Worm (Caenorhabditis elegans) whole organism, late embryonic: ENCODE results near the gene C54F6.5.

Experiments used
- C08G9.2 ChIP-seq: sonication (generic microtip); optimal IDR thresholded peaks from 2 replicates; lab custom pipeline; 2016; ENCODE audit warnings: mild to moderate bottlenecking, missing genetic modification characterization, moderate library complexity, missing compliant biosample characterization
- C38D4.7 ChIP-seq: fragments of 200-800 bp; sonication (Bioruptor generic); optimal IDR thresholded peaks from 2 replicates; lab custom pipeline; 2018; ENCODE audit warnings: mild to moderate bottlenecking, missing genetic modification characterization, moderate library complexity, missing compliant biosample characterization
- F13H6.1 ChIP-seq: sonication (generic microtip); optimal IDR thresholded peaks from 2 replicates; lab custom pipeline; 2016; ENCODE audit warnings: missing genetic modification characterization, missing compliant biosample characterization
- K02D7.2 ChIP-seq: sonication (generic microtip); optimal IDR thresholded peaks from 2 replicates; lab custom pipeline; 2017; ENCODE audit warnings: mild to moderate bottlenecking, missing genetic modification characterization, missing compliant biosample characterization
- K09A11.1 ChIP-seq: sonication (generic microtip); optimal IDR thresholded peaks from 2 replicates; lab custom pipeline; 2017; ENCODE audit warnings: antibody characterized with exemption, mild to moderate bottlenecking, missing genetic modification characterization, missing compliant biosample characterization; ENCODE audit not compliant: insufficient read depth
- Y22D7AL.16 ChIP-seq: sonication (generic microtip); optimal IDR thresholded peaks from 2 replicates; lab custom pipeline; 2016; ENCODE audit warnings: missing genetic modification characterization, missing compliant biosample characterization
- ahr-1 ChIP-seq: sonication (generic microtip); optimal IDR thresholded peaks from 2 replicates; lab custom pipeline; 2016; ENCODE audit warnings: missing genetic modification characterization, missing compliant biosample characterization
- ceh-14 ChIP-seq: sonication (generic microtip); optimal IDR thresholded peaks from 2 replicates; lab custom pipeline; 2016; ENCODE audit warnings: missing genotype, missing genetic modification characterization, missing compliant biosample characterization
- ceh-18 ChIP-seq: sonication (generic microtip); optimal IDR thresholded peaks from 2 replicates; lab custom pipeline; 2016; ENCODE audit warnings: missing genetic modification characterization, missing compliant biosample characterization
- ceh-19 ChIP-seq: fragments of 200-800 bp; sonication (Bioruptor generic); optimal IDR thresholded peaks from 2 replicates; lab custom pipeline; 2018; ENCODE audit warnings: mild to moderate bottlenecking, missing genetic modification characterization, missing compliant biosample characterization
- ceh-2 ChIP-seq: sonication (generic microtip); optimal IDR thresholded peaks from 2 replicates; lab custom pipeline; 2016; ENCODE audit warnings: missing genotype, missing genetic modification characterization, missing compliant biosample characterization
- ceh-22 ChIP-seq: sonication (generic microtip); optimal IDR thresholded peaks from 2 replicates; lab custom pipeline; 2017; ENCODE audit warnings: missing biosample characterization, missing genetic modification characterization
- ceh-31 ChIP-seq: sonication (generic microtip); optimal IDR thresholded peaks from 2 replicates; lab custom pipeline; 2016; ENCODE audit warnings: missing genetic modification characterization, missing compliant biosample characterization
- ceh-48 ChIP-seq: sonication (generic microtip); optimal IDR thresholded peaks from 2 replicates; lab custom pipeline; 2016; ENCODE audit warnings: missing genetic modification characterization, inconsistent platforms, missing compliant biosample characterization
- che-1 ChIP-seq: sonication (generic microtip); optimal IDR thresholded peaks from 2 replicates; lab custom pipeline; 2016; ENCODE audit warnings: mild to moderate bottlenecking, missing genetic modification characterization, missing compliant biosample characterization
- dmd-4 ChIP-seq: sonication (generic microtip); optimal IDR thresholded peaks from 2 replicates; lab custom pipeline; 2016; ENCODE audit warnings: borderline replicate concordance, missing genetic modification characterization, missing compliant biosample characterization
- elt-4 ChIP-seq: sonication (generic microtip); optimal IDR thresholded peaks from 2 replicates; lab custom pipeline; 2016; ENCODE audit warnings: missing genetic modification characterization, missing compliant biosample characterization
- ets-4 ChIP-seq: sonication (generic microtip); optimal IDR thresholded peaks from 2 replicates; lab custom pipeline; 2016; ENCODE audit warnings: missing genetic modification characterization, missing compliant biosample characterization
- fax-1 ChIP-seq: sonication (generic microtip); optimal IDR thresholded peaks from 2 replicates; lab custom pipeline; 2016; ENCODE audit warnings: missing genotype, missing genetic modification characterization, missing compliant biosample characterization
- fkh-10 ChIP-seq: fragments of 150-350 bp; optimal IDR thresholded peaks from 2 replicates; lab custom pipeline; 2014; ENCODE audit warnings: missing biosample characterization, missing genetic modification reagents, missing genetic modification characterization
- fkh-6 ChIP-seq: sonication (generic microtip); optimal IDR thresholded peaks from 2 replicates; lab custom pipeline; 2016; ENCODE audit warnings: missing genetic modification characterization, missing compliant biosample characterization
- hlh-15 ChIP-seq: sonication (generic microtip); optimal IDR thresholded peaks from 2 replicates; lab custom pipeline; 2016; ENCODE audit warnings: missing genetic modification characterization, missing compliant biosample characterization
- hlh-30 ChIP-seq: sonication (generic microtip); optimal IDR thresholded peaks from 2 replicates; lab custom pipeline; 2017; ENCODE audit warnings: antibody characterized with exemption, missing genetic modification characterization, missing compliant biosample characterization; ENCODE audit not compliant: insufficient read depth
- lim-6 ChIP-seq: sonication (generic microtip); optimal IDR thresholded peaks from 2 replicates; lab custom pipeline; 2016; ENCODE audit warnings: missing genetic modification characterization, missing compliant biosample characterization
- lin-11 ChIP-seq: fragments of 200-800 bp; sonication (Bioruptor generic); optimal IDR thresholded peaks from 2 replicates; lab custom pipeline; 2018; ENCODE audit warnings: mild to moderate bottlenecking, missing genetic modification characterization, missing compliant biosample characterization
- madf-2 ChIP-seq: sonication (generic microtip); optimal IDR thresholded peaks from 2 replicates; lab custom pipeline; 2017; ENCODE audit warnings: missing genetic modification characterization, missing compliant biosample characterization
- mec-3 ChIP-seq: sonication (generic microtip); optimal IDR thresholded peaks from 2 replicates; lab custom pipeline; 2016; ENCODE audit warnings: borderline replicate concordance, missing genetic modification characterization, missing compliant biosample characterization
- nhr-11 ChIP-seq: fragments of 150-350 bp; optimal IDR thresholded peaks from 2 replicates; lab custom pipeline; 2014; ENCODE audit warnings: missing biosample characterization, missing genetic modification characterization
- pag-3 ChIP-seq: sonication (generic microtip); optimal IDR thresholded peaks from 2 replicates; lab custom pipeline; 2016; ENCODE audit warnings: missing compliant biosample characterization, missing genetic modification characterization, borderline replicate concordance
- pax-1 ChIP-seq: fragments of 150-350 bp; optimal IDR thresholded peaks from 2 replicates; lab custom pipeline; 2014; ENCODE audit warnings: missing biosample characterization, missing genetic modification characterization
- pros-1 ChIP-seq: fragments of 150-350 bp; optimal IDR thresholded peaks from 2 replicates; lab custom pipeline; 2014; ENCODE audit warnings: missing biosample characterization, missing genetic modification reagents, missing genetic modification characterization
- rnt-1 ChIP-seq: sonication (generic microtip); optimal IDR thresholded peaks from 2 replicates; lab custom pipeline; 2016; ENCODE audit warnings: missing genetic modification characterization, missing compliant biosample characterization
- sox-2 ChIP-seq: fragments of 200-800 bp; sonication (Bioruptor generic); IDR thresholded peaks from 2 replicates; pipeline ENCODE4 v1.3.6; 2022; ENCODE audit warnings: missing genetic modification reagents, missing genetic modification characterization, missing compliant biosample characterization
- sox-4 ChIP-seq: sonication (generic microtip); optimal IDR thresholded peaks from 2 replicates; lab custom pipeline; 2017; ENCODE audit warnings: mild to moderate bottlenecking, missing genetic modification characterization, inconsistent platforms, missing compliant biosample characterization
- syd-9 ChIP-seq: sonication (generic microtip); optimal IDR thresholded peaks from 2 replicates; lab custom pipeline; 2016; ENCODE audit warnings: mild to moderate bottlenecking, missing genetic modification characterization, moderate library complexity, missing compliant biosample characterization
- tbx-2 ChIP-seq: sonication (generic microtip); optimal IDR thresholded peaks from 2 replicates; lab custom pipeline; 2016; ENCODE audit warnings: missing genetic modification characterization, missing compliant biosample characterization
- ttx-3 ChIP-seq: sonication (generic microtip); optimal IDR thresholded peaks from 2 replicates; lab custom pipeline; 2016; ENCODE audit warnings: missing genetic modification reagents, missing genetic modification characterization, missing compliant biosample characterization
- unc-3 ChIP-seq, 2 experiments: fragments of 200-800 bp in 1 of 2; sonication (Bioruptor generic) in 1 of 2; sonication (generic microtip) in 1 of 2; conservative IDR thresholded peaks in 1 of 2; optimal IDR thresholded peaks in 1 of 2; 2 replicates each; pipeline versions ENCODE4 v1.3.6 to Lab custom; 2016 to 2022; ENCODE audit warnings: missing compliant biosample characterization in 2 of 2, missing genetic modification characterization in 2 of 2, missing genetic modification reagents in 1 of 2
- unc-42 ChIP-seq: sonication (generic microtip); optimal IDR thresholded peaks from 2 replicates; lab custom pipeline; 2016; ENCODE audit warnings: missing genotype, missing genetic modification characterization, missing compliant biosample characterization
- unc-55 ChIP-seq: sonication (generic microtip); optimal IDR thresholded peaks from 2 replicates; lab custom pipeline; 2017; ENCODE audit warnings: missing biosample characterization, missing genetic modification reagents, missing genetic modification characterization
- unc-86 ChIP-seq: sonication (generic microtip); optimal IDR thresholded peaks from 2 replicates; lab custom pipeline; 2016; ENCODE audit warnings: missing genetic modification characterization, missing compliant biosample characterization
- zip-5 ChIP-seq: sonication (generic microtip); optimal IDR thresholded peaks from 2 replicates; lab custom pipeline; 2016; ENCODE audit warnings: missing genetic modification characterization, missing compliant biosample characterization

The C54F6.5 gene

ce11 chrV:7527153-7527552 lies 1.8 kb upstream of the C54F6.5 start, which contains the start of gene C54F6.17:
C54F6.17 (plus strand) TSS chrV:7527453.
- no peak for TF ChIP-seq sox-2
- TF ChIP-seq elt-4 (tag; lab: Kevin White, UChicago): no peak
- no peak for TF ChIP-seq ceh-31 (tag; lab: Kevin White, UChicago)
- no peak for TF ChIP-seq fax-1 (tag; lab: Kevin White, UChicago)
- TF ChIP-seq ceh-48 (tag; lab: Kevin White, UChicago): no peak
- TF ChIP-seq che-1 (tag; lab: Kevin White, UChicago): no peak
- TF ChIP-seq ceh-19 (GFP tag; lab: Kevin White, UChicago): no peak
- TF ChIP-seq pag-3 (tag; lab: Kevin White, UChicago): no peak
- no peak for TF ChIP-seq ceh-14 (tag; lab: Kevin White, UChicago)
- TF ChIP-seq ceh-22 (tag; lab: Kevin White, UChicago): no peak
- TF ChIP-seq ttx-3 (tag; lab: Kevin White, UChicago): no peak
- TF ChIP-seq ceh-2 (tag; lab: Kevin White, UChicago): no peak
- no peak for TF ChIP-seq tbx-2 (tag; lab: Kevin White, UChicago)
- no peak for TF ChIP-seq F13H6.1 (tag; lab: Kevin White, UChicago)
- TF ChIP-seq unc-86 (tag; lab: Kevin White, UChicago): no peak
- no peak for TF ChIP-seq pros-1 (tag; lab: Kevin White, UChicago)
- TF ChIP-seq unc-42 (tag; lab: Kevin White, UChicago): no peak
- TF ChIP-seq C38D4.7 (GFP tag; lab: Kevin White, UChicago): no peak
- TF ChIP-seq syd-9 (tag; lab: Kevin White, UChicago): no peak

- no peak for TF ChIP-seq unc-3 (GFP tag; conservative IDR thresholded peaks at IDR 0.05; lab: Robert Waterston, UW)
- no peak for TF ChIP-seq unc-3 (tag; optimal IDR thresholded peaks at IDR 0.05; lab: Kevin White, UChicago)
- TF ChIP-seq ceh-48 (tag; lab: Kevin White, UChicago): no peak
- TF ChIP-seq mec-3 (tag; lab: Kevin White, UChicago): no peak
- no peak for TF ChIP-seq hlh-30 (tag; lab: Kevin White, UChicago)
Observed at ce11 chrV:7529840-7530239, 924 bp downstream of the C54F6.5 start, which contains the start of gene swt-2. swt-2 (plus strand) TSS chrV:7530140.

- TF ChIP-seq mec-3 (tag; lab: Kevin White, UChicago): no peak
- TF ChIP-seq fax-1 (tag; lab: Kevin White, UChicago): no peak
- no peak for TF ChIP-seq ets-4 (tag; lab: Kevin White, UChicago)
- TF ChIP-seq lin-11 (tag; lab: Kevin White, UChicago): no peak
- no peak for TF ChIP-seq sox-4 (tag; lab: Kevin White, UChicago)
- no peak for TF ChIP-seq dmd-4 (tag; lab: Kevin White, UChicago)
- no peak for TF ChIP-seq rnt-1 (tag; lab: Kevin White, UChicago)
- TF ChIP-seq ahr-1: no peak
- TF ChIP-seq Y22D7AL.16: no peak
- TF ChIP-seq hlh-15: no peak
- no peak for TF ChIP-seq ttx-3 (tag; lab: Kevin White, UChicago)
- TF ChIP-seq unc-55 (GFP tag; lab: Kevin White, UChicago): no peak
- TF ChIP-seq C08G9.2 (tag; lab: Kevin White, UChicago): no peak
- TF ChIP-seq K09A11.1 (tag; lab: Kevin White, UChicago): no peak
- no peak for TF ChIP-seq zip-5
- TF ChIP-seq ceh-18 (tag; lab: Kevin White, UChicago): no peak
- TF ChIP-seq tbx-2 (tag; lab: Kevin White, UChicago): no peak
- TF ChIP-seq, all 69 proteins: peak for 0
Observed at ce11 chrV:7532947-7533346, 4.0 kb downstream of the C54F6.5 start, which contains the start of gene C54F6.3. C54F6.3 (plus strand) TSS chrV:7533247.

DNA sequence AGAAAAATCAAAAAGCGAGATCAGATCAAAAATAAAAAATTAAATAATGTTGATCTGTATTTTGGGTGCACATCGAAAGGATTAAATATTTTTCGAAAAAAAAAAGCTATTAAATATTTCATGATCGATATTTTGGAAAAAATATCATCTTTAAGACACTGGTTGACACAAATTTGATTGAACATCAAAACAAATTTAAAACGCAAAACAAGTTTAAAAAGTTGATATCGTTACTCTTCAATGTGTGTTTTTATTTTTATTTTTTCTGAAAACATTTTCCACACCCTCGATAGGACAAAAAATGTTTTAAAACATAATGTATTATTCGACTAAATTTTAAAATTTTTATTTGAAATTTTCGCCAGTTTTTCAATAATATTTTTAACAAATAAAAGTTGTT lies 9.1 kb downstream of the C54F6.5 start, which contains the start of gene C54F6.12:
C54F6.12 (minus strand) TSS at position 101 of the 400 bp plus-strand sequence.
- TF ChIP-seq ahr-1: no peak
- TF ChIP-seq nhr-11 (tag; lab: Kevin White, UChicago): no peak
- TF ChIP-seq fkh-6 (tag; lab: Kevin White, UChicago): no peak
- no peak for TF ChIP-seq madf-2 (tag; lab: Kevin White, UChicago)
- TF ChIP-seq sox-4 (tag; lab: Kevin White, UChicago): no peak
- no peak for TF ChIP-seq dmd-4 (tag; lab: Kevin White, UChicago)
- TF ChIP-seq fkh-10 (GFP tag; lab: Kevin White, UChicago): no peak
- no peak for TF ChIP-seq C38D4.7 (GFP tag; lab: Kevin White, UChicago)
- TF ChIP-seq syd-9 (tag; lab: Kevin White, UChicago): no peak
- TF ChIP-seq lim-6 (tag; lab: Kevin White, UChicago): no peak
- no peak for TF ChIP-seq pag-3 (tag; lab: Kevin White, UChicago)
- no peak for TF ChIP-seq pax-1 (tag; lab: Kevin White, UChicago)
- TF ChIP-seq C08G9.2 (tag; lab: Kevin White, UChicago): no peak
- no peak for TF ChIP-seq unc-55 (GFP tag; lab: Kevin White, UChicago)
- TF ChIP-seq K02D7.2 (tag; lab: Kevin White, UChicago): no peak
- TF ChIP-seq rnt-1 (tag; lab: Kevin White, UChicago): no peak
